Worm (Caenorhabditis elegans) whole organism, young adult: ENCODE measurements around the gene bath-28.

Experiments used
- F33H1.4 ChIP-seq: fragments of 200-800 bp; sonication (Bioruptor generic); IDR thresholded peaks from 2 replicates; pipeline ENCODE4 v1.3.6; 2022; ENCODE audit warnings: missing genetic modification reagents, missing genetic modification characterization, missing compliant biosample characterization
- cebp-1 ChIP-seq, 2 experiments: fragments of 200-800 bp in 1 of 2; sonication (Bioruptor generic) in 1 of 2; sonication (generic microtip) in 1 of 2; IDR thresholded peaks in 1 of 2; optimal IDR thresholded peaks in 1 of 2; 2 replicates each; pipeline versions ENCODE4 v1.3.6 to Lab custom; 2017 to 2022; ENCODE audit warnings: missing compliant biosample characterization in 2 of 2, missing genetic modification characterization in 2 of 2, mild to moderate bottlenecking in 1 of 2, missing genetic modification reagents in 1 of 2, moderate library complexity in 1 of 2
- ceh-79 ChIP-seq: sonication (generic microtip); optimal IDR thresholded peaks from 2 replicates; lab custom pipeline; 2017; ENCODE audit warnings: mild to moderate bottlenecking, missing genetic modification characterization, missing compliant biosample characterization
- lsy-27 ChIP-seq: sonication (generic microtip); optimal IDR thresholded peaks from 2 replicates; lab custom pipeline; 2017; ENCODE audit warnings: missing genetic modification characterization, mild to moderate bottlenecking, missing compliant biosample characterization, antibody characterized with exemption, missing genotype, borderline replicate concordance; ENCODE audit not compliant: insufficient read depth
- unc-130 ChIP-seq: sonication (generic microtip); optimal IDR thresholded peaks from 2 replicates; lab custom pipeline; 2016; ENCODE audit warnings: missing genetic modification reagents, missing genetic modification characterization, missing compliant biosample characterization
- ztf-28 ChIP-seq: fragments of 200-800 bp; sonication (Bioruptor generic); IDR thresholded peaks from 2 replicates; pipeline ENCODE4 v1.3.6; 2022; ENCODE audit warnings: missing genetic modification reagents, missing genetic modification characterization, missing compliant biosample characterization

DNA sequence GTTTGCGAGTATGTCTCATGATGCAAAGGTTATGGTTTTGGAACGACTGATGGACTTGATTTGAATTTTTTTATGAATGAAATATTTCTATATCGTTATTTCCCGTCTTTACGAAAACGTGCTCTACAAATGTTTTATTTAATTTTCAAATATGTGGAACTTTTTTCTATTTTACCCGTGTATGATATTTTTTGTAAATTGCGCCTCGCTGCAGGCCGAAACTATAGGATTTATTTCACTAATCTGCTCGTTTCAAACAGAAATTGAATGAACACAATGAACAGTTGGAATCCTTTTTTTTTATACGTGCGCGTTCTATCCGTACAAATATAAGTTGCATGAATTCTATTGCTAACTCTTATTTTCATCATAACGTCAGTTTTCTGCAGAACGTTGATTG, 46.9 kb downstream of the bath-28 start, which contains the start of gene btb-18:
- no peak for TF ChIP-seq ceh-79 (tag; lab: Kevin White, UChicago)
- TF ChIP-seq cebp-1 (GFP tag; IDR thresholded peaks at IDR 0.05; lab: Robert Waterston, UW): no peak
- no peak for TF ChIP-seq cebp-1 (tag; optimal IDR thresholded peaks at IDR 0.05; lab: Kevin White, UChicago)
- TF ChIP-seq lsy-27 (tag; lab: Kevin White, UChicago): no peak
- no peak for TF ChIP-seq ztf-28 (GFP tag; lab: Robert Waterston, UW)
- no peak for TF ChIP-seq F33H1.4
- no peak for TF ChIP-seq unc-130 (GFP tag; lab: Kevin White, UChicago)
